Worm (Caenorhabditis elegans) whole organism, early embryonic: ENCODE results near the gene sma-9.

Source experiments
- B0310.2 ChIP-seq: sonication (generic microtip); optimal IDR thresholded peaks from 2 replicates; lab custom pipeline; 2016; ENCODE audit warnings: mild to moderate bottlenecking, missing genetic modification characterization, missing compliant biosample characterization
- F13C5.2 ChIP-seq: sonication (generic microtip); optimal IDR thresholded peaks from 2 replicates; lab custom pipeline; 2017; ENCODE audit warnings: mild to moderate bottlenecking, missing genetic modification characterization, inconsistent platforms, missing compliant biosample characterization
- ama-1 ChIP-seq: fragments of 150-350 bp; optimal IDR thresholded peaks from 2 replicates; lab custom pipeline; 2014
- ceh-13 ChIP-seq: fragments of 200-800 bp; sonication (Bioruptor generic); optimal IDR thresholded peaks from 2 replicates; lab custom pipeline; 2018; ENCODE audit warnings: mild to moderate bottlenecking, missing genetic modification characterization, missing compliant biosample characterization
- ceh-36 ChIP-seq: sonication (generic microtip); optimal IDR thresholded peaks from 2 replicates; lab custom pipeline; 2016; ENCODE audit warnings: missing genetic modification characterization, inconsistent platforms, missing compliant biosample characterization
- ets-7 ChIP-seq: sonication (generic microtip); optimal IDR thresholded peaks from 2 replicates; lab custom pipeline; 2016; ENCODE audit warnings: missing genotype, missing genetic modification characterization, missing compliant biosample characterization
- flt-1 ChIP-seq: fragments of 200-800 bp; sonication (Bioruptor generic); IDR thresholded peaks from 2 replicates; pipeline ENCODE4 v1.3.6; 2022; ENCODE audit warnings: missing genetic modification characterization, missing compliant biosample characterization
- hmbx-1 ChIP-seq: sonication (generic microtip); optimal IDR thresholded peaks from 2 replicates; lab custom pipeline; 2016; ENCODE audit warnings: mild to moderate bottlenecking, missing genetic modification characterization, missing compliant biosample characterization
- hnd-1 ChIP-seq: sonication (generic microtip); optimal IDR thresholded peaks from 2 replicates; lab custom pipeline; 2016; ENCODE audit warnings: missing genetic modification characterization, missing compliant biosample characterization
- pes-1 ChIP-seq: fragments of 200-800 bp; sonication (Bioruptor generic); IDR thresholded peaks from 2 replicates; pipeline ENCODE4 v1.3.6; 2022; ENCODE audit warnings: missing genetic modification reagents, missing genetic modification characterization, missing compliant biosample characterization
- scrt-1 ChIP-seq: fragments of 200-800 bp; sonication (Bioruptor generic); IDR thresholded peaks from 2 replicates; pipeline ENCODE4 v1.3.6; 2022; ENCODE audit warnings: missing genetic modification characterization, missing compliant biosample characterization
- sea-1 ChIP-seq: fragments of 200-800 bp; sonication (Bioruptor generic); conservative IDR thresholded peaks from 2 replicates; pipeline ENCODE4 v1.3.6; 2022; ENCODE audit warnings: missing genetic modification characterization, missing compliant biosample characterization
- tbx-11 ChIP-seq: fragments of 200-800 bp; sonication (Bioruptor generic); IDR thresholded peaks from 2 replicates; pipeline ENCODE4 v1.3.6; 2022; ENCODE audit warnings: missing genetic modification characterization, missing compliant biosample characterization
- tbx-37 ChIP-seq: fragments of 200-800 bp; sonication (Bioruptor generic); conservative IDR thresholded peaks from 2 replicates; pipeline ENCODE4 v1.3.6; 2022; ENCODE audit warnings: missing genetic modification reagents, missing genetic modification characterization, missing compliant biosample characterization

ce11 chrX:10821160-10821559, 52.1 kb downstream of the sma-9 start:
- TF ChIP-seq ama-1 (lab: Kevin White, UChicago), result no peak
- TF ChIP-seq scrt-1 (GFP tag; lab: Robert Waterston, UW), result peak; percentile 87
- TF ChIP-seq B0310.2 (tag; lab: Kevin White, UChicago), result peak; percentile 43
- peak; percentile 41 for TF ChIP-seq ceh-13 (GFP tag; lab: Kevin White, UChicago)
- no peak for TF ChIP-seq hmbx-1 (tag; lab: Kevin White, UChicago)
- peak; percentile 76; the same call in 1 of the 2 replicates for TF ChIP-seq tbx-11 (GFP tag; lab: Robert Waterston, UW)
- peak; percentile 32 for TF ChIP-seq F13C5.2 (tag; lab: Kevin White, UChicago)
- TF ChIP-seq tbx-37, result peak; percentile 65
- 0 out of 2 replicates have a peak, but pooled peaks have one; percentile 59 for TF ChIP-seq sea-1 (GFP tag; lab: Robert Waterston, UW)
- peak; percentile 57 for TF ChIP-seq ceh-36 (tag; lab: Kevin White, UChicago)
- TF ChIP-seq pes-1 (GFP tag; lab: Robert Waterston, UW), result no peak
- peak; percentile 75 for TF ChIP-seq flt-1 (GFP tag; lab: Robert Waterston, UW)
- TF ChIP-seq ets-7 (tag; lab: Kevin White, UChicago), result peak; percentile 22
- TF ChIP-seq hnd-1 (tag; lab: Kevin White, UChicago), result peak; percentile 50
